Fruit fly (Drosophila melanogaster): ENCODE data around the gene CG8188.

CG8188 gene

dm6 chrX:17726551-17727180 is 23.8 kb upstream of the CG8188 start (continued):
- TF ChIP-seq CG32772 (GFP tag; IDR thresholded peaks at IDR 0.05) (peak; percentile 40; the same call in 1 of the 2 replicates), HHEX (GFP tag; optimal IDR thresholded peaks at IDR 0.05) (peak; percentile 27), Asciz (GFP tag; optimal IDR thresholded peaks at IDR 0.05) (no peak), CG4617 (GFP tag; optimal IDR thresholded peaks at IDR 0.05; ENCODE audit: borderline replicate concordance) (no peak), bab2 (GFP tag; optimal IDR thresholded peaks at IDR 0.05) (no peak), CG6813 (GFP tag; optimal IDR thresholded peaks at IDR 0.05) (no peak), BtbVII (GFP tag; optimal IDR thresholded peaks at IDR 0.05) (peak; percentile 5), sna (GFP tag; IDR thresholded peaks at IDR 0.05; ENCODE audit: partially characterized antibody) (no peak), ken (GFP tag; IDR thresholded peaks at IDR 0.05) (no peak), CG17568 (GFP tag; optimal IDR thresholded peaks at IDR 0.05) (no peak), CG4360 (GFP tag; IDR thresholded peaks at IDR 0.05) (no peak), Tbp (GFP tag; optimal IDR thresholded peaks at IDR 0.05) (no peak), luna (GFP tag; optimal IDR thresholded peaks at IDR 0.05) (no peak), Vsx1 (GFP tag; optimal IDR thresholded peaks at IDR 0.05) (no peak), YL-1 (GFP tag; optimal IDR thresholded peaks at IDR 0.05) (no peak), CG12071 (GFP tag; optimal IDR thresholded peaks at IDR 0.05) (no peak), ase (GFP tag; IDR thresholded peaks at IDR 0.05) (0 out of 3 replicates have a peak, but pooled peaks have one; percentile 42), HLH4C (GFP tag; IDR thresholded peaks at IDR 0.05; ENCODE audit: partially characterized antibody) (no peak), CG31441 (GFP tag; IDR thresholded peaks at IDR 0.05) (peak; percentile 54; the same call in 1 of the 2 replicates), CG7928 (GFP tag; optimal IDR thresholded peaks at IDR 0.05) (no peak), kah (GFP tag; optimal IDR thresholded peaks at IDR 0.05) (no peak), CG1024 (GFP tag; IDR thresholded peaks at IDR 0.05) (no peak), CG2712 (tag; optimal IDR thresholded peaks at IDR 0.05) (peak; percentile 51), E2f1 (GFP tag; IDR thresholded peaks at IDR 0.05) (no peak), Bdp1 (GFP tag; optimal IDR thresholded peaks at IDR 0.05) (no peak), PHDP (tag; optimal IDR thresholded peaks at IDR 0.05) (peak; percentile 22), yki (optimal IDR thresholded peaks at IDR 0.05) (no peak), CG1529 (GFP tag; optimal IDR thresholded peaks at IDR 0.05) (no peak), da (GFP tag; optimal IDR thresholded peaks at IDR 0.05) (no peak), H2.0 (GFP tag; IDR thresholded peaks at IDR 0.05) (peak; percentile 10; the same call in 1 of the 2 replicates), CG7963 (GFP tag; IDR thresholded peaks at IDR 0.05; ENCODE audit: partially characterized antibody) (no peak), vvl (GFP tag; IDR thresholded peaks at IDR 0.05) (peak; percentile 63; the same call in 1 of the 2 replicates), CG10147 (GFP tag; optimal IDR thresholded peaks at IDR 0.05) (peak; percentile 43), CG4282 (GFP tag; optimal IDR thresholded peaks at IDR 0.05) (no peak), CG11723 (GFP tag; optimal IDR thresholded peaks at IDR 0.05) (no peak), CG3163 (GFP tag; optimal IDR thresholded peaks at IDR 0.05) (no peak), corto (GFP tag; optimal IDR thresholded peaks at IDR 0.05) (no peak), gsb-n (tag; optimal IDR thresholded peaks at IDR 0.05) (no peak), sisA (GFP tag; IDR thresholded peaks at IDR 0.05) (no peak), fd102C (GFP tag; optimal IDR thresholded peaks at IDR 0.05) (no peak), emc (GFP tag; optimal IDR thresholded peaks at IDR 0.05) (no peak), CG9215 (GFP tag; IDR thresholded peaks at IDR 0.05) (no peak), Oaz (GFP tag; IDR thresholded peaks at IDR 0.05) (no peak), ssp (GFP tag; IDR thresholded peaks at IDR 0.05) (peak; percentile 11; the same call in 1 of the 2 replicates), CG3995 (GFP tag; optimal IDR thresholded peaks at IDR 0.05) (no peak), CG10321 (GFP tag; IDR thresholded peaks at IDR 0.05) (no peak), unpg (GFP tag; optimal IDR thresholded peaks at IDR 0.05) (peak; percentile 14), CG30403 (GFP tag; optimal IDR thresholded peaks at IDR 0.05) (no peak), jigr1 (GFP tag; IDR thresholded peaks at IDR 0.05) (no peak), CG5953 (GFP tag; IDR thresholded peaks at IDR 0.05) (no peak), Sry-β (GFP tag; optimal IDR thresholded peaks at IDR 0.05) (no peak)
